Worm (Caenorhabditis elegans): ENCODE results near the gene C30A5.16.

ce11 chrIII:8220081-8220480 is 2.1 kb downstream of the C30A5.16 start:
- TF ChIP-seq ama-1 (optimal IDR thresholded peaks at IDR 0.05) (no peak), flt-1 (GFP tag; IDR thresholded peaks at IDR 0.05) (no peak), ceh-13 (GFP tag; optimal IDR thresholded peaks at IDR 0.05) (no peak), hmg-4 (GFP tag; optimal IDR thresholded peaks at IDR 0.05) (no peak), F13C5.2 (tag; optimal IDR thresholded peaks at IDR 0.05) (no peak), tra-4 (tag; optimal IDR thresholded peaks at IDR 0.05) (no peak), hnd-1 (tag; optimal IDR thresholded peaks at IDR 0.05) (no peak), hmbx-1 (tag; optimal IDR thresholded peaks at IDR 0.05) (no peak), B0310.2 (tag; optimal IDR thresholded peaks at IDR 0.05) (no peak), scrt-1 (GFP tag; IDR thresholded peaks at IDR 0.05) (no peak), sea-1 (GFP tag; conservative IDR thresholded peaks at IDR 0.05) (no peak)
